Fruit fly (Drosophila melanogaster) whole organism, embryonic: ENCODE results near the gene CG5665.
A peak's percentile ranks its signal among the peaks of the same experiment; 100 is the strongest.

Experiments used
- Adf1 ChIP-seq: fragments of 200-800 bp; sonication (Bioruptor generic); IDR thresholded peaks from 2 replicates; pipeline ENCODE4 v1.3.6; 2022; ENCODE audit warnings: missing biosample characterization, missing genetic modification characterization
- Bgb ChIP-seq: fragments of 200-800 bp; sonication (Bioruptor generic); IDR thresholded peaks from 2 replicates; pipeline ENCODE4 v1.3.6; 2022; ENCODE audit warnings: missing biosample characterization, missing genetic modification characterization; ENCODE audit not compliant: partially characterized antibody
- C15 ChIP-seq: fragments of 200-800 bp; sonication (Bioruptor generic); IDR thresholded peaks from 3 replicates; pipeline ENCODE4 v1.3.6; 2022; ENCODE audit warnings: missing biosample characterization, missing genetic modification characterization
- CG1024 ChIP-seq: fragments of 200-800 bp; sonication (Bioruptor generic); IDR thresholded peaks from 2 replicates; pipeline ENCODE4 v1.3.6; 2022; ENCODE audit warnings: missing biosample characterization, missing genetic modification characterization
- CG10267 ChIP-seq: fragments of 200-800 bp; sonication (Bioruptor generic); optimal IDR thresholded peaks from 2 replicates; lab custom pipeline; 2018; ENCODE audit warnings: missing biosample characterization, mild to moderate bottlenecking, missing genetic modification characterization, moderate library complexity
- CG11247 ChIP-seq: fragments of 200-800 bp; sonication (Bioruptor generic); IDR thresholded peaks from 2 replicates; pipeline ENCODE4 v1.3.6; 2022; ENCODE audit warnings: missing biosample characterization, missing genetic modification characterization
- CG11504 ChIP-seq: fragments of 200-800 bp; sonication (Bioruptor generic); optimal IDR thresholded peaks from 3 replicates; lab custom pipeline; 2019; ENCODE audit warnings: missing biosample characterization, mild to moderate bottlenecking, missing genetic modification characterization, moderate library complexity
- CG11723 ChIP-seq: fragments of 200-800 bp; sonication (Bioruptor generic); optimal IDR thresholded peaks from 2 replicates; lab custom pipeline; 2017; ENCODE audit warnings: missing biosample characterization, mild to moderate bottlenecking, missing genetic modification characterization
- CG12236 ChIP-seq: fragments of 200-800 bp; sonication (Bioruptor generic); optimal IDR thresholded peaks from 2 replicates; lab custom pipeline; 2016; ENCODE audit warnings: missing biosample characterization, missing genetic modification characterization
- CG13894 ChIP-seq: fragments of 200-800 bp; sonication (Bioruptor generic); optimal IDR thresholded peaks from 3 replicates; lab custom pipeline; 2018; ENCODE audit warnings: missing biosample characterization, mild to moderate bottlenecking, missing genetic modification characterization, moderate library complexity
- CG14014 ChIP-seq: fragments of 200-800 bp; sonication (Bioruptor generic); IDR thresholded peaks from 2 replicates; pipeline ENCODE4 v1.3.6; 2022; ENCODE audit warnings: missing biosample characterization, missing genetic modification characterization
- CG14710 ChIP-seq: fragments of 200-800 bp; sonication (Bioruptor generic); optimal IDR thresholded peaks from 3 replicates; lab custom pipeline; 2019; ENCODE audit warnings: missing biosample characterization, mild to moderate bottlenecking, missing genetic modification characterization, moderate library complexity
- CG14860 ChIP-seq: fragments of 200-800 bp; sonication (Bioruptor generic); IDR thresholded peaks from 3 replicates; pipeline ENCODE4 v1.3.6; 2022; ENCODE audit warnings: missing biosample characterization, missing genetic modification characterization; ENCODE audit not compliant: partially characterized antibody
- CG17385 ChIP-seq: fragments of 200-800 bp; sonication (Bioruptor generic); optimal IDR thresholded peaks from 3 replicates; lab custom pipeline; 2018; ENCODE audit warnings: missing biosample characterization, mild to moderate bottlenecking, missing genetic modification characterization
- CG30431 ChIP-seq: fragments of 200-800 bp; sonication (Bioruptor generic); optimal IDR thresholded peaks from 2 replicates; lab custom pipeline; 2017; ENCODE audit warnings: missing biosample characterization, missing genetic modification characterization
- CG32767 ChIP-seq: fragments of 200-800 bp; sonication (Bioruptor generic); IDR thresholded peaks from 2 replicates; pipeline ENCODE4 v1.3.6; 2022; ENCODE audit warnings: missing biosample characterization, missing genetic modification characterization
- CG3407 ChIP-seq: fragments of 200-800 bp; sonication (Bioruptor generic); optimal IDR thresholded peaks from 2 replicates; lab custom pipeline; 2018; ENCODE audit warnings: missing biosample characterization, mild to moderate bottlenecking, missing genetic modification characterization
- CG3726 ChIP-seq: fragments of 200-800 bp; sonication (Bioruptor generic); IDR thresholded peaks from 3 replicates; pipeline ENCODE4, ENCODE4 v1.3.6; 2022; ENCODE audit warnings: missing biosample characterization, missing genetic modification characterization
- CG4424 ChIP-seq: fragments of 200-800 bp; sonication (Bioruptor generic); optimal IDR thresholded peaks from 3 replicates; lab custom pipeline; 2016; ENCODE audit warnings: missing biosample characterization, missing genetic modification characterization
- CG4820 ChIP-seq: fragments of 200-800 bp; sonication (Bioruptor generic); optimal IDR thresholded peaks from 3 replicates; lab custom pipeline; 2016; ENCODE audit warnings: missing biosample characterization, missing genetic modification characterization
- CG5953 ChIP-seq: fragments of 200-800 bp; sonication (Bioruptor generic); IDR thresholded peaks from 2 replicates; pipeline ENCODE4 v1.3.6; 2022; ENCODE audit warnings: missing biosample characterization, missing genetic modification characterization
- CG7928 ChIP-seq: fragments of 200-800 bp; sonication (Bioruptor generic); optimal IDR thresholded peaks from 2 replicates; lab custom pipeline; 2017; ENCODE audit warnings: missing biosample characterization, mild to moderate bottlenecking, missing genetic modification characterization
- CG8290 ChIP-seq, 3 experiments: fragments of 200-800 bp; sonication (Bioruptor generic); optimal IDR thresholded peaks; 2 replicates each; lab custom pipeline; 2016 to 2019; ENCODE audit warnings: missing biosample characterization in 3 of 3, missing genetic modification characterization in 3 of 3, mild to moderate bottlenecking in 2 of 3, moderate library complexity in 1 of 3
- CoRest ChIP-seq: fragments of 200-800 bp; sonication (Bioruptor generic); optimal IDR thresholded peaks from 3 replicates; lab custom pipeline; 2018; ENCODE audit warnings: missing biosample characterization, mild to moderate bottlenecking, missing genetic modification characterization, moderate library complexity
- Dfd ChIP-seq, 2 experiments: fragments of >200 bp; optimal IDR thresholded peaks; 2 replicates each; lab custom pipeline; 2017; ENCODE audit warnings: missing biosample characterization in 2 of 2, missing genetic modification characterization in 2 of 2
- H15 ChIP-seq: fragments of 200-800 bp; sonication (Bioruptor generic); IDR thresholded peaks from 3 replicates; pipeline ENCODE4 v1.3.6; 2022; ENCODE audit warnings: missing biosample characterization, missing genetic modification characterization
- Hr3 ChIP-seq: fragments of 200-800 bp; sonication (Bioruptor generic); optimal IDR thresholded peaks from 3 replicates; lab custom pipeline; 2016; ENCODE audit warnings: missing biosample characterization, missing genetic modification characterization
- Kr ChIP-seq: fragments of 200-800 bp; sonication (Bioruptor generic); optimal IDR thresholded peaks from 2 replicates; lab custom pipeline; 2017; ENCODE audit warnings: missing biosample characterization, mild to moderate bottlenecking, missing genetic modification characterization
- Lhr ChIP-seq: fragments of 200-800 bp; sonication (Bioruptor generic); optimal IDR thresholded peaks from 3 replicates; lab custom pipeline; 2017; ENCODE audit warnings: mild to moderate bottlenecking, missing biosample characterization, missing genetic modification reagents, missing genetic modification characterization
- Mad ChIP-seq: fragments of 200-800 bp; sonication (Bioruptor generic); optimal IDR thresholded peaks from 2 replicates; lab custom pipeline; 2016; ENCODE audit warnings: missing biosample characterization, missing genetic modification characterization
- Med ChIP-seq: fragments of 200-800 bp; sonication (Bioruptor generic); peaks from one replicate; lab custom pipeline; 2016; ENCODE audit warnings: missing biosample characterization, missing genetic modification characterization, mild to moderate bottlenecking, inconsistent platforms, moderate library complexity
- NK7.1 ChIP-seq: fragments of 200-800 bp; sonication (Bioruptor generic); optimal IDR thresholded peaks from 3 replicates; lab custom pipeline; 2016; ENCODE audit warnings: missing biosample characterization, missing genetic modification characterization
- Optix ChIP-seq: fragments of 200-800 bp; sonication (Bioruptor generic); IDR thresholded peaks from 3 replicates; pipeline ENCODE4 v1.3.6; 2022; ENCODE audit warnings: missing biosample characterization, missing genetic modification characterization
- ato ChIP-seq: fragments of 200-800 bp; sonication (Bioruptor generic); IDR thresholded peaks from 2 replicates; pipeline ENCODE4 v1.3.6; 2022; ENCODE audit warnings: missing biosample characterization, missing genetic modification characterization; ENCODE audit not compliant: partially characterized antibody
- bab2 ChIP-seq: fragments of 200-800 bp; sonication (Bioruptor generic); optimal IDR thresholded peaks from 2 replicates; lab custom pipeline; 2016; ENCODE audit warnings: missing biosample characterization, missing genetic modification characterization
- fu2 ChIP-seq: fragments of 200-800 bp; sonication (Bioruptor generic); optimal IDR thresholded peaks from 2 replicates; lab custom pipeline; 2016; ENCODE audit warnings: missing biosample characterization, missing genetic modification characterization
- gcm ChIP-seq: fragments of 200-800 bp; sonication (Bioruptor generic); optimal IDR thresholded peaks from 2 replicates; lab custom pipeline; 2019; ENCODE audit warnings: missing biosample characterization, mild to moderate bottlenecking, missing genetic modification characterization, moderate library complexity
- gfzf ChIP-seq: fragments of 200-800 bp; sonication (Bioruptor generic); optimal IDR thresholded peaks from 2 replicates; lab custom pipeline; 2016; ENCODE audit warnings: missing biosample characterization, mild to moderate bottlenecking, missing genetic modification characterization, moderate library complexity
- gro ChIP-seq: fragments of 200-800 bp; sonication (Bioruptor generic); optimal IDR thresholded peaks from 2 replicates; lab custom pipeline; 2016; ENCODE audit warnings: missing biosample characterization, missing genetic modification characterization
- gt ChIP-seq: fragments of 200-800 bp; sonication (Bioruptor generic); IDR thresholded peaks from 2 replicates; pipeline ENCODE4 v1.3.6; 2022; ENCODE audit warnings: missing biosample characterization, missing genetic modification characterization
- hbn ChIP-seq: fragments of 200-800 bp; sonication (Bioruptor generic); IDR thresholded peaks from 2 replicates; pipeline ENCODE4 v1.3.6; 2022; ENCODE audit warnings: missing biosample characterization, missing genetic modification characterization; ENCODE audit not compliant: partially characterized antibody
- lab ChIP-seq: fragments of 200-800 bp; sonication (Bioruptor generic); optimal IDR thresholded peaks from 3 replicates; lab custom pipeline; 2017; ENCODE audit warnings: missing biosample characterization, missing genetic modification characterization, mild to moderate bottlenecking, moderate library complexity, missing genetic modification reagents
- lov ChIP-seq, 2 experiments: fragments of 200-800 bp in 1 of 2; fragments of >200 bp in 1 of 2; sonication (Bioruptor generic) in 1 of 2; IDR thresholded peaks in 1 of 2; optimal IDR thresholded peaks in 1 of 2; 2 replicates in 1 of 2; 3 replicates in 1 of 2; pipeline versions ENCODE4 v1.3.6 to Lab custom; 2017 to 2022; ENCODE audit warnings: missing biosample characterization in 1 of 2, missing genetic modification characterization in 1 of 2
- schlank ChIP-seq: fragments of 200-800 bp; sonication (Bioruptor generic); optimal IDR thresholded peaks from 2 replicates; lab custom pipeline; 2018; ENCODE audit warnings: missing biosample characterization, mild to moderate bottlenecking, missing genetic modification characterization
- sima ChIP-seq: fragments of 200-800 bp; sonication (Bioruptor generic); optimal IDR thresholded peaks from 2 replicates; lab custom pipeline; 2016; ENCODE audit warnings: missing biosample characterization, missing genetic modification characterization
- sisA ChIP-seq: fragments of 200-800 bp; sonication (Bioruptor generic); IDR thresholded peaks from 2 replicates; pipeline ENCODE4 v1.3.6; 2022; ENCODE audit warnings: missing biosample characterization, missing genetic modification characterization
- so ChIP-seq: fragments of 200-800 bp; sonication (Bioruptor generic); IDR thresholded peaks from 3 replicates; pipeline ENCODE4 v1.3.6; 2022; ENCODE audit warnings: missing biosample characterization, missing genetic modification characterization
- wor ChIP-seq: fragments of 200-800 bp; sonication (Bioruptor generic); IDR thresholded peaks from 2 replicates; pipeline ENCODE4 v1.3.6; 2022; ENCODE audit warnings: missing biosample characterization, missing genetic modification characterization

CG5665 gene

DNA sequence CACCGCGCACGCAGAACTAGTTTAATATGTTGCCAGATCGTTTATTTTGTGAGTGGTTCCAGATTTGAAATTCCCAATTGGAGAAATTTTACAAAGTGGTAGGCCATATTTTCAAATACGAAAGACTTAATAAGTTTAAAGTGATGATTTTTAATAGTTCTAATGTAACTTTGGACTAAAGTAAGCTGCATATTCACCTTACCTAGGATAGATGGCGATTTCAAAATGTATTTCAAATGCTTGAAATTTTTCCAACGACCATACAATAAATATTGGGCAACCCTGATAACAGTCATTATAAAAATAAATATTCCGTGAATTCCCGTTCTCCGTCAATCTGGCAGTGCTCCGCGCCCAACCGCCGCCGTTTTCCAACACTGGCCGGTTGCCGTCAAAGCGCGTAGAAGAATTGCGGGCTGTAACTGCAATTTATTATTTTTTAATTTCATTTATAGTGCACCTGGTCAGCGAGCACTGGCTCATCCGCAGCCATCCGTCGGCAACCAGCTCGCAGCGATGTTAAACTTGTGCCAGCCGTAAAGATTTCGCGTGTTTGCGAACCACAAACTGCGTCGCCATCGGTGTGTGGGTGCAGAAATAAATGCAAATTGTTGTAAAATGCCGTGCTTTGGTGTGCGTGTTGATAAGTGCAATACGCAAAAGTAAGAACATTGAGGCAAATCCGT lies 17.7 kb downstream of the CG5665 start, which contains the start of the genes Ide and RhoBTB:
Ide (minus strand) TSS at position 19 of the 686 bp plus-strand sequence.
RhoBTB (plus strand) TSS at position 365 of the 686 bp plus-strand sequence.
- TF ChIP-seq CG8290 (GFP tag; optimal IDR thresholded peaks at IDR 0.05; lab: Kevin White, UChicago) (peak; percentile 71), CG8290 (tag; optimal IDR thresholded peaks at IDR 0.05; lab: Kevin White, UChicago) (peak in 1 of 2 experiments; percentile 15), fu2 (GFP tag; lab: Kevin White, UChicago) (peak; percentile 92), CG14014 (GFP tag; lab: Robert Waterston, UW) (peak; percentile 67; the same call in 1 of the 2 replicates), CG14710 (tag; lab: Kevin White, UChicago) (peak; percentile 87), CG10267 (tag; lab: Kevin White, UChicago) (peak; percentile 95), wor (no peak; the same call in 1 of the 2 replicates), hbn (no peak), Mad (peak; percentile 77), Optix (GFP tag; lab: Robert Waterston, UW) (no peak), lov (optimal IDR thresholded peaks at IDR 0.05; lab: Kevin White, UChicago) (no peak), lov (GFP tag; IDR thresholded peaks at IDR 0.05; lab: Robert Waterston, UW) (peak; percentile 60; the same call in 1 of the 3 replicates), NK7.1 (peak; percentile 50), gcm (GFP tag; lab: Kevin White, UChicago) (no peak), CG30431 (GFP tag; lab: Kevin White, UChicago) (peak; percentile 56), CG32767 (GFP tag; lab: Robert Waterston, UW) (no peak), Bgb (peak; percentile 34; the same call in 1 of the 2 replicates), CG4424 (peak; percentile 66), Hr3 (GFP tag; lab: Kevin White, UChicago) (peak; percentile 88), CG1024 (GFP tag; lab: Robert Waterston, UW) (no peak), CG11723 (GFP tag; lab: Kevin White, UChicago) (peak; percentile 53), sisA (peak; percentile 84), C15 (peak; percentile 60; the same call in 1 of the 3 replicates), gro (peak; percentile 84), CG12236 (GFP tag; lab: Kevin White, UChicago) (peak; percentile 67), Dfd (GFP tag; optimal IDR thresholded peaks at IDR 0.05; lab: Kevin White, UChicago) (peak in 1 of 2 experiments; percentile 10), CG14860 (GFP tag; lab: Robert Waterston, UW) (no peak), Kr (GFP tag; lab: Kevin White, UChicago) (no peak), CG11247 (GFP tag; lab: Robert Waterston, UW) (peak; percentile 69), CG17385 (GFP tag; lab: Kevin White, UChicago) (peak; percentile 68), CG7928 (peak; percentile 57), gfzf (GFP tag; lab: Kevin White, UChicago) (peak; percentile 19), lab (GFP tag; lab: Kevin White, UChicago) (peak; percentile 78), CG4820 (GFP tag; lab: Kevin White, UChicago) (peak; percentile 70), gt (GFP tag; lab: Robert Waterston, UW) (peak; percentile 21; the same call in 1 of the 2 replicates), CG5953 (GFP tag; lab: Robert Waterston, UW) (no peak), CG11504 (tag; lab: Kevin White, UChicago) (no peak), H15 (no peak; the same call in 2 of the 3 replicates), Med (peak; percentile 94), Lhr (peak; percentile 89), CG3407 (peak; percentile 25), CG13894 (tag; lab: Kevin White, UChicago) (no peak), bab2 (GFP tag; lab: Kevin White, UChicago) (peak; percentile 89), schlank (tag; lab: Kevin White, UChicago) (peak; percentile 76), sima (no peak), ato (GFP tag; lab: Robert Waterston, UW) (no peak), Adf1 (peak; percentile 32; the same call in 1 of the 2 replicates), so (GFP tag; lab: Robert Waterston, UW) (no peak), CoRest (peak; percentile 96), CG3726 (GFP tag; lab: Robert Waterston, UW) (no peak)
